ENCODE assay signal across 5 fruit fly cellular contexts in the genomic region with DNA sequence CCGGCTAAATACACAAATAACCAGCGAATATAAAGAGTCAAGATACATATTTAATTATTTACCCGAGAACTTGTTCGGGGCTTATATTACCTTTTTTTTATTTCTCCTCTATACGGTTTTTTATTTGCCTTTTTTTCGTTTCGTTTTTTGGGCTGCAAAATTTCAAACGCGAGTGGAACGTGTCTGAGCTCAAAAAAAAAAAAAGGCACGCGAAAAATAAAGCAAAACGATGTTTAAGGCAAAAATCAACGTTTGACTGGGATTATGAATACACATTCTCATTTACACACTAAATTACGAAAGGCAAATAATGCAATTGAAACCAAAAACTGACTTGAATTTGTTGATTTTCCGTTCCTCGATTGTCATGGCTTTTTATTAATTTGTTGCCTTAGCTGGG.
A peak's percentile ranks its signal among the peaks of the same experiment; 100 is the strongest.
TF ChIP-seq lines count a peak whose summit lies in the region.

No protein-coding gene starts in this region.

- no peak for TF ChIP-seq CTCF in whole organism, embryonic (GFP tag; optimal IDR thresholded peaks at IDR 0.05; lab: Kevin White, UChicago)

TF ChIP-seq in whole organism, adult, 20 proteins besides CTCF, POLR2A, EP300 and RAD21:
- TF ChIP-seq pad (GFP tag; optimal IDR thresholded peaks at IDR 0.05; lab: Kevin White, UChicago) (no peak), tj (GFP tag; optimal IDR thresholded peaks at IDR 0.05; lab: Kevin White, UChicago) (peak; percentile 30), Crg-1 (GFP tag; optimal IDR thresholded peaks at IDR 0.05; lab: Kevin White, UChicago) (no peak), CG5204 (GFP tag; optimal IDR thresholded peaks at IDR 0.05; lab: Kevin White, UChicago) (no peak), ovo (GFP tag; optimal IDR thresholded peaks at IDR 0.05; lab: Kevin White, UChicago) (no peak), CG1620 (GFP tag; optimal IDR thresholded peaks at IDR 0.05; lab: Kevin White, UChicago) (no peak), Clk (GFP tag; optimal IDR thresholded peaks at IDR 0.05; lab: Kevin White, UChicago) (no peak), CG12768 (GFP tag; optimal IDR thresholded peaks at IDR 0.05; lab: Kevin White, UChicago) (no peak), bab1 (GFP tag; optimal IDR thresholded peaks at IDR 0.05; lab: Kevin White, UChicago) (no peak), CG7045 (GFP tag; optimal IDR thresholded peaks at IDR 0.05; lab: Kevin White, UChicago) (no peak), CG7101 (tag; optimal IDR thresholded peaks at IDR 0.05; lab: Kevin White, UChicago) (peak; percentile 9), CG33017 (tag; optimal IDR thresholded peaks at IDR 0.05; lab: Kevin White, UChicago) (no peak), Hr96 (GFP tag; optimal IDR thresholded peaks at IDR 0.05; lab: Kevin White, UChicago) (no peak), CG11617 (GFP tag; optimal IDR thresholded peaks at IDR 0.05; lab: Kevin White, UChicago) (no peak), cic (GFP tag; optimal IDR thresholded peaks at IDR 0.05; lab: Kevin White, UChicago) (no peak), toe (GFP tag; optimal IDR thresholded peaks at IDR 0.05; lab: Kevin White, UChicago) (no peak), kay (GFP tag; lab: Kevin White, UChicago; ENCODE audit: borderline replicate concordance) (peak; percentile 63), CG14711 (tag; optimal IDR thresholded peaks at IDR 0.05; lab: Kevin White, UChicago) (no peak)

TF ChIP-seq in whole organism, embryonic, 481 proteins besides CTCF, POLR2A, EP300 and RAD21:
- TF ChIP-seq B-H2 (GFP tag; optimal IDR thresholded peaks at IDR 0.05; lab: Kevin White, UChicago): peak; percentile 4
- peak; percentile 54 for TF ChIP-seq Med (GFP tag; lab: Kevin White, UChicago)
- TF ChIP-seq BtbVII (GFP tag; optimal IDR thresholded peaks at IDR 0.05; lab: Kevin White, UChicago): no peak
- peak; percentile 26 for TF ChIP-seq sd (tag; optimal IDR thresholded peaks at IDR 0.05; lab: Kevin White, UChicago)
- peak; percentile 32 for TF ChIP-seq CG13894 (tag; optimal IDR thresholded peaks at IDR 0.05; lab: Kevin White, UChicago)
- 0 out of 4 replicates have a peak, but pooled peaks have one; percentile 46 for TF ChIP-seq chinmo (GFP tag; IDR thresholded peaks at IDR 0.05; lab: Robert Waterston, UW; ENCODE audit: partially characterized antibody)
- no peak for TF ChIP-seq Ets97D (GFP tag; optimal IDR thresholded peaks at IDR 0.05; lab: Kevin White, UChicago)
- no peak for TF ChIP-seq CG6175 (GFP tag; IDR thresholded peaks at IDR 0.05; lab: Robert Waterston, UW)
- TF ChIP-seq lab (GFP tag; optimal IDR thresholded peaks at IDR 0.05; lab: Kevin White, UChicago): peak; percentile 21
TF ChIP-seq in whole organism, embryonic: peak in this region for 6.

TF ChIP-seq in whole organism, prepupa, 60 proteins besides CTCF, POLR2A, EP300 and RAD21:
- TF ChIP-seq salr (GFP tag; optimal IDR thresholded peaks at IDR 0.05; lab: Kevin White, UChicago): no peak
- peak; percentile 33; the same call in 1 of the 3 replicates for TF ChIP-seq eg (GFP tag; IDR thresholded peaks at IDR 0.05; lab: Robert Waterston, UW)
- TF ChIP-seq CG6276 (GFP tag; optimal IDR thresholded peaks at IDR 0.05; lab: Kevin White, UChicago): peak; percentile 37
- peak; percentile 54 for TF ChIP-seq vri (GFP tag; optimal IDR thresholded peaks at IDR 0.05; lab: Kevin White, UChicago)
- TF ChIP-seq Met (GFP tag; optimal IDR thresholded peaks at IDR 0.05; lab: Kevin White, UChicago): no peak
- peak; percentile 56 for TF ChIP-seq fkh (GFP tag; optimal IDR thresholded peaks at IDR 0.05; lab: Kevin White, UChicago)

TF ChIP-seq in whole organism, pupa, 21 proteins besides CTCF, POLR2A, EP300 and RAD21:
- TF ChIP-seq gl (tag; optimal IDR thresholded peaks at IDR 0.05; lab: Kevin White, UChicago) (no peak), fd96Ca (GFP tag; IDR thresholded peaks at IDR 0.05; lab: Robert Waterston, UW) (0 out of 3 replicates have a peak, but pooled peaks have one; percentile 19)

TF ChIP-seq in whole organism, wandering third instar larva, 38 proteins besides CTCF, POLR2A, EP300 and RAD21:
- TF ChIP-seq lola (GFP tag; optimal IDR thresholded peaks at IDR 0.05; lab: Kevin White, UChicago) (no peak), GATAd (GFP tag; optimal IDR thresholded peaks at IDR 0.05; lab: Kevin White, UChicago) (no peak), ey (GFP tag; optimal IDR thresholded peaks at IDR 0.05; lab: Kevin White, UChicago) (no peak), sage (GFP tag; optimal IDR thresholded peaks at IDR 0.05; lab: Kevin White, UChicago) (no peak), foxo (GFP tag; optimal IDR thresholded peaks at IDR 0.05; lab: Kevin White, UChicago) (no peak), dsf (GFP tag; optimal IDR thresholded peaks at IDR 0.05; lab: Kevin White, UChicago; ENCODE audit: borderline replicate concordance) (no peak), brk (GFP tag; optimal IDR thresholded peaks at IDR 0.05; lab: Kevin White, UChicago) (no peak), fru (GFP tag; optimal IDR thresholded peaks at IDR 0.05; lab: Kevin White, UChicago) (no peak), dl (GFP tag; optimal IDR thresholded peaks at IDR 0.05; lab: Kevin White, UChicago; ENCODE audit: insufficient read depth in 1 of 2, partially characterized antibody in 2 of 2) (no peak), CG32264 (GFP tag; optimal IDR thresholded peaks at IDR 0.05; lab: Kevin White, UChicago) (no peak), CG9705 (GFP tag; optimal IDR thresholded peaks at IDR 0.05; lab: Kevin White, UChicago) (no peak), usp (GFP tag; optimal IDR thresholded peaks at IDR 0.05; lab: Kevin White, UChicago) (no peak), N (GFP tag; optimal IDR thresholded peaks at IDR 0.05; lab: Kevin White, UChicago) (no peak), Jra (GFP tag; optimal IDR thresholded peaks at IDR 0.05; lab: Kevin White, UChicago) (no peak), Hnf4 (GFP tag; optimal IDR thresholded peaks at IDR 0.05; lab: Kevin White, UChicago) (no peak), Vsx2 (GFP tag; optimal IDR thresholded peaks at IDR 0.05; lab: Kevin White, UChicago; ENCODE audit: partially characterized antibody) (no peak), CrebA (GFP tag; optimal IDR thresholded peaks at IDR 0.05; lab: Kevin White, UChicago; ENCODE audit: borderline replicate concordance) (peak; percentile 46), Sp1 (GFP tag; optimal IDR thresholded peaks at IDR 0.05; lab: Kevin White, UChicago) (peak; percentile 64), Myc (optimal IDR thresholded peaks at IDR 0.05; lab: Kevin White, UChicago) (no peak), Hr78 (GFP tag; optimal IDR thresholded peaks at IDR 0.05; lab: Kevin White, UChicago) (no peak), HLH106 (tag; optimal IDR thresholded peaks at IDR 0.05; lab: Kevin White, UChicago) (no peak), Dfd (GFP tag; optimal IDR thresholded peaks at IDR 0.05; lab: Kevin White, UChicago) (no peak), OdsH (GFP tag; optimal IDR thresholded peaks at IDR 0.05; lab: Kevin White, UChicago) (no peak), jim (GFP tag; optimal IDR thresholded peaks at IDR 0.05; lab: Kevin White, UChicago) (peak; percentile 36), Rel (GFP tag; optimal IDR thresholded peaks at IDR 0.05; lab: Kevin White, UChicago) (peak; percentile 20), Rel (tag; optimal IDR thresholded peaks at IDR 0.05; lab: Kevin White, UChicago) (no peak), h (GFP tag; optimal IDR thresholded peaks at IDR 0.05; lab: Kevin White, UChicago) (no peak), Abd-B (GFP tag; optimal IDR thresholded peaks at IDR 0.05; lab: Kevin White, UChicago) (no peak), Hr83 (GFP tag; optimal IDR thresholded peaks at IDR 0.05; lab: Kevin White, UChicago; ENCODE audit: poor library complexity, severe bottlenecking) (no peak), psq (GFP tag; optimal IDR thresholded peaks at IDR 0.05; lab: Kevin White, UChicago) (no peak)
